Fruit fly (Drosophila melanogaster) Kc167 (cell line): ENCODE data around the gene CG16984.

Experiments used
- Myc ChIP-seq: fragments of >200 bp; optimal IDR thresholded peaks from 2 replicates; lab custom pipeline; 2017; ENCODE audit warnings: missing external identifiers
- h ChIP-seq: fragments of >200 bp; optimal IDR thresholded peaks from 3 replicates; lab custom pipeline; 2018; ENCODE audit warnings: missing external identifiers
- insv ChIP-seq: fragments of >200 bp; optimal IDR thresholded peaks from 3 replicates; lab custom pipeline; 2018; ENCODE audit warnings: missing external identifiers
- ttk ChIP-seq: sonication (Bioruptor generic); optimal IDR thresholded peaks from 2 replicates; lab custom pipeline; 2017; ENCODE audit warnings: missing external identifiers

dm6 chr3L:2587562-2587918, 8.0 kb upstream of the CG16984 start:
- TF ChIP-seq insv (no peak), h (lab: Kevin White, UChicago) (no peak), Myc (lab: Kevin White, UChicago) (no peak), ttk (lab: Kevin White, UChicago) (no peak)
